Worm (Caenorhabditis elegans) whole organism, young adult: ENCODE measurements around the gene F26G1.5.

Experiments used
- F23B12.7 ChIP-seq: sonication (generic microtip); optimal IDR thresholded peaks from 2 replicates; lab custom pipeline; 2017; ENCODE audit warnings: missing genetic modification characterization, mild to moderate bottlenecking, missing compliant biosample characterization, antibody characterized with exemption, moderate library complexity; ENCODE audit not compliant: insufficient read depth
- F37B4.10 ChIP-seq: fragments of 200-800 bp; sonication (Bioruptor generic); IDR thresholded peaks from 2 replicates; pipeline ENCODE4 v1.3.6; 2022; ENCODE audit warnings: missing genetic modification characterization, missing compliant biosample characterization
- F39B2.1 ChIP-seq: fragments of 200-800 bp; sonication (Bioruptor generic); IDR thresholded peaks from 2 replicates; pipeline ENCODE4 v1.3.6; 2022; ENCODE audit warnings: missing genetic modification reagents, missing genetic modification characterization, missing compliant biosample characterization
- F57A8.1 ChIP-seq: fragments of 200-800 bp; sonication (Bioruptor generic); optimal IDR thresholded peaks from 2 replicates; lab custom pipeline; 2018; ENCODE audit warnings: mild to moderate bottlenecking, missing genetic modification characterization, moderate library complexity, missing compliant biosample characterization
- T07F8.4 ChIP-seq: sonication (generic microtip); optimal IDR thresholded peaks from 2 replicates; lab custom pipeline; 2016; ENCODE audit warnings: mild to moderate bottlenecking, missing genetic modification characterization, moderate library complexity, missing compliant biosample characterization
- Y53G8AR.9 ChIP-seq: fragments of 200-800 bp; sonication (Bioruptor generic); conservative IDR thresholded peaks from 2 replicates; pipeline ENCODE4 v1.3.6; 2022; ENCODE audit warnings: missing genetic modification reagents, missing genetic modification characterization, missing compliant biosample characterization
- Y67H2A.10 ChIP-seq: fragments of 200-800 bp; sonication (Bioruptor generic); conservative IDR thresholded peaks from 2 replicates; pipeline ENCODE4 v1.3.6; 2022; ENCODE audit warnings: missing genetic modification reagents, missing genetic modification characterization, missing compliant biosample characterization
- akir-1 ChIP-seq: fragments of 200-800 bp; sonication (Bioruptor generic); optimal IDR thresholded peaks from 2 replicates; lab custom pipeline; 2018; ENCODE audit warnings: mild to moderate bottlenecking, missing genetic modification characterization, moderate library complexity, missing compliant biosample characterization
- ama-1 ChIP-seq, 3 experiments: fragments of 150-350 bp in 1 of 3; sonication (generic microtip) in 2 of 3; optimal IDR thresholded peaks; 2 replicates each; lab custom pipeline; 2014 to 2018; ENCODE audit warnings: missing biosample characterization in 2 of 3, missing genetic modification characterization in 2 of 3, missing genetic modification reagents in 2 of 3
- aptf-2 ChIP-seq: fragments of 200-800 bp; sonication (Bioruptor generic); conservative IDR thresholded peaks from 2 replicates; pipeline ENCODE4 v1.3.6; 2022; ENCODE audit warnings: missing genetic modification reagents, missing genetic modification characterization, missing compliant biosample characterization
- atf-7 ChIP-seq: sonication (generic microtip); optimal IDR thresholded peaks from 2 replicates; lab custom pipeline; 2017; ENCODE audit warnings: mild to moderate bottlenecking, missing genetic modification characterization, missing compliant biosample characterization
- attf-3 ChIP-seq: fragments of 200-800 bp; sonication (Bioruptor generic); conservative IDR thresholded peaks from 2 replicates; pipeline ENCODE4 v1.3.6; 2022; ENCODE audit warnings: missing genetic modification reagents, missing genetic modification characterization, missing compliant biosample characterization
- attf-5 ChIP-seq: fragments of 200-800 bp; sonication (Bioruptor generic); optimal IDR thresholded peaks from 2 replicates; lab custom pipeline; 2018; ENCODE audit warnings: mild to moderate bottlenecking, missing genetic modification characterization, missing compliant biosample characterization
- attf-6 ChIP-seq: fragments of 200-800 bp; sonication (Bioruptor generic); IDR thresholded peaks from 2 replicates; pipeline ENCODE4 v1.3.6; 2022; ENCODE audit warnings: missing genetic modification reagents, missing genetic modification characterization, missing compliant biosample characterization
- cebp-1 ChIP-seq, 2 experiments: fragments of 200-800 bp in 1 of 2; sonication (Bioruptor generic) in 1 of 2; sonication (generic microtip) in 1 of 2; IDR thresholded peaks in 1 of 2; optimal IDR thresholded peaks in 1 of 2; 2 replicates each; pipeline versions ENCODE4 v1.3.6 to Lab custom; 2017 to 2022; ENCODE audit warnings: missing compliant biosample characterization in 2 of 2, missing genetic modification characterization in 2 of 2, mild to moderate bottlenecking in 1 of 2, missing genetic modification reagents in 1 of 2, moderate library complexity in 1 of 2
- ceh-100 ChIP-seq: fragments of 200-800 bp; sonication (Bioruptor generic); IDR thresholded peaks from 2 replicates; pipeline ENCODE4 v1.3.6; 2022; ENCODE audit warnings: missing genetic modification reagents, missing genetic modification characterization, missing compliant biosample characterization
- ceh-40 ChIP-seq: fragments of 200-800 bp; sonication (Bioruptor generic); IDR thresholded peaks from 2 replicates; pipeline ENCODE4 v1.3.6; 2022; ENCODE audit warnings: missing genetic modification characterization, missing compliant biosample characterization
- ceh-79 ChIP-seq: sonication (generic microtip); optimal IDR thresholded peaks from 2 replicates; lab custom pipeline; 2017; ENCODE audit warnings: mild to moderate bottlenecking, missing genetic modification characterization, missing compliant biosample characterization
- die-1 ChIP-seq: sonication (generic microtip); optimal IDR thresholded peaks from 2 replicates; lab custom pipeline; 2016; ENCODE audit warnings: missing genotype, mild to moderate bottlenecking, missing genetic modification characterization, missing compliant biosample characterization
- dox-1 ChIP-seq: fragments of 200-800 bp; sonication (Bioruptor generic); IDR thresholded peaks from 2 replicates; pipeline ENCODE4 v1.3.6; 2022; ENCODE audit warnings: missing genetic modification reagents, missing genetic modification characterization, missing compliant biosample characterization
- dpff-1 ChIP-seq: sonication (generic microtip); optimal IDR thresholded peaks from 2 replicates; lab custom pipeline; 2017; ENCODE audit warnings: mild to moderate bottlenecking, missing genetic modification characterization, missing compliant biosample characterization
- dpl-1 ChIP-seq: fragments of 150-350 bp; optimal IDR thresholded peaks from 2 replicates; lab custom pipeline; 2014; ENCODE audit warnings: missing biosample characterization, missing genetic modification reagents, missing genetic modification characterization
- efl-1 ChIP-seq: fragments of 150-350 bp; optimal IDR thresholded peaks from 2 replicates; lab custom pipeline; 2014; ENCODE audit warnings: missing biosample characterization, missing genetic modification reagents, missing genetic modification characterization
- ets-4 ChIP-seq: fragments of 200-800 bp; sonication (Bioruptor generic); optimal IDR thresholded peaks from 2 replicates; lab custom pipeline; 2018; ENCODE audit warnings: mild to moderate bottlenecking, missing genetic modification characterization, missing compliant biosample characterization
- hlh-26 ChIP-seq: fragments of 200-800 bp; sonication (Bioruptor generic); conservative IDR thresholded peaks from 2 replicates; pipeline ENCODE4 v1.3.6; 2022; ENCODE audit warnings: missing genetic modification reagents, missing genetic modification characterization, missing compliant biosample characterization
- hmg-1.2 ChIP-seq: fragments of 200-800 bp; sonication (Bioruptor generic); IDR thresholded peaks from 2 replicates; pipeline ENCODE4 v1.3.6; 2022; ENCODE audit warnings: missing genetic modification reagents, missing genetic modification characterization, missing compliant biosample characterization
- hsf-1 ChIP-seq: fragments of 200-800 bp; sonication (Bioruptor generic); IDR thresholded peaks from 2 replicates; pipeline ENCODE4 v1.3.6; 2022; ENCODE audit warnings: missing genetic modification reagents, missing genetic modification characterization, missing compliant biosample characterization
- let-607 ChIP-seq, 2 experiments: fragments of 200-800 bp in 1 of 2; sonication (Bioruptor generic) in 1 of 2; sonication (generic microtip) in 1 of 2; optimal IDR thresholded peaks; 2 replicates each; lab custom pipeline; 2016 to 2018; ENCODE audit warnings: mild to moderate bottlenecking in 2 of 2, missing compliant biosample characterization in 2 of 2, missing genetic modification characterization in 2 of 2, moderate library complexity in 2 of 2, missing genotype in 1 of 2
- lin-35 ChIP-seq, 3 experiments: fragments of 150-350 bp in 2 of 3; sonication (generic microtip) in 1 of 3; optimal IDR thresholded peaks; 2 replicates each; lab custom pipeline; 2014 to 2018; ENCODE audit warnings: missing biosample characterization in 3 of 3, missing genetic modification characterization in 3 of 3, missing genetic modification reagents in 3 of 3
- madf-8 ChIP-seq: fragments of 200-800 bp; sonication (Bioruptor generic); conservative IDR thresholded peaks from 2 replicates; pipeline ENCODE4 v1.3.6; 2022; ENCODE audit warnings: missing genetic modification reagents, missing genetic modification characterization, missing compliant biosample characterization
- mel-28 ChIP-seq: sonication (generic microtip); optimal IDR thresholded peaks from 2 replicates; lab custom pipeline; 2016; ENCODE audit warnings: borderline replicate concordance, mild to moderate bottlenecking, missing genetic modification characterization, missing compliant biosample characterization
- nfya-1 ChIP-seq: sonication (generic microtip); optimal IDR thresholded peaks from 2 replicates; lab custom pipeline; 2017; ENCODE audit warnings: antibody characterized with exemption, missing compliant biosample characterization, missing genetic modification characterization, borderline replicate concordance; ENCODE audit not compliant: insufficient read depth
- nfya-2 ChIP-seq: fragments of 200-800 bp; sonication (Bioruptor generic); IDR thresholded peaks from 2 replicates; pipeline ENCODE4 v1.3.6; 2022; ENCODE audit warnings: missing genetic modification reagents, missing genetic modification characterization, missing compliant biosample characterization
- nhr-80 ChIP-seq: sonication (generic microtip); optimal IDR thresholded peaks from 2 replicates; lab custom pipeline; 2016; ENCODE audit warnings: missing genetic modification characterization, missing compliant biosample characterization
- rpc-1 ChIP-seq, 2 experiments: fragments of 150-350 bp in 1 of 2; sonication (generic microtip) in 1 of 2; optimal IDR thresholded peaks; 2 replicates each; lab custom pipeline; 2014 to 2018; ENCODE audit warnings: missing biosample characterization in 1 of 2, missing genetic modification characterization in 1 of 2, missing genetic modification reagents in 1 of 2, missing genotype in 1 of 2
- sea-2 ChIP-seq: fragments of 200-800 bp; sonication (Bioruptor generic); IDR thresholded peaks from 2 replicates; pipeline ENCODE4 v1.3.6; 2022; ENCODE audit warnings: missing genetic modification characterization, missing compliant biosample characterization
- tbp1 ChIP-seq: fragments of 200-800 bp; sonication (Bioruptor generic); optimal IDR thresholded peaks from 2 replicates; lab custom pipeline; 2018; ENCODE audit warnings: mild to moderate bottlenecking, missing genetic modification characterization, missing compliant biosample characterization
- tlf-1 ChIP-seq: fragments of 200-800 bp; sonication (Bioruptor generic); optimal IDR thresholded peaks from 2 replicates; lab custom pipeline; 2018; ENCODE audit warnings: mild to moderate bottlenecking, missing genetic modification characterization, missing compliant biosample characterization
- unc-130 ChIP-seq: sonication (generic microtip); optimal IDR thresholded peaks from 2 replicates; lab custom pipeline; 2016; ENCODE audit warnings: missing genetic modification reagents, missing genetic modification characterization, missing compliant biosample characterization
- unc-62 ChIP-seq: fragments of 150-350 bp; optimal IDR thresholded peaks from 2 replicates; lab custom pipeline; 2014; ENCODE audit warnings: missing biosample characterization, missing genetic modification reagents, missing genetic modification characterization
- ztf-18 ChIP-seq: sonication (generic microtip); optimal IDR thresholded peaks from 2 replicates; lab custom pipeline; 2016; ENCODE audit warnings: missing genotype, mild to moderate bottlenecking, missing genetic modification characterization, missing compliant biosample characterization
- ztf-22 ChIP-seq: fragments of 200-800 bp; sonication (Bioruptor generic); optimal IDR thresholded peaks from 2 replicates; lab custom pipeline; 2018; ENCODE audit warnings: mild to moderate bottlenecking, missing genetic modification characterization, moderate library complexity, missing compliant biosample characterization
- ztf-3 ChIP-seq: fragments of 200-800 bp; sonication (Bioruptor generic); optimal IDR thresholded peaks from 2 replicates; lab custom pipeline; 2018; ENCODE audit warnings: mild to moderate bottlenecking, missing genetic modification characterization, missing compliant biosample characterization

The F26G1.5 gene

ce11 chrII:4772441-4772840, 1.3 kb upstream of the F26G1.5 start (continued):
- TF ChIP-seq mel-28 (tag; lab: Kevin White, UChicago): no peak
- TF ChIP-seq attf-6 (GFP tag; lab: Robert Waterston, UW): no peak
- TF ChIP-seq madf-8 (GFP tag; lab: Robert Waterston, UW): no peak

DNA sequence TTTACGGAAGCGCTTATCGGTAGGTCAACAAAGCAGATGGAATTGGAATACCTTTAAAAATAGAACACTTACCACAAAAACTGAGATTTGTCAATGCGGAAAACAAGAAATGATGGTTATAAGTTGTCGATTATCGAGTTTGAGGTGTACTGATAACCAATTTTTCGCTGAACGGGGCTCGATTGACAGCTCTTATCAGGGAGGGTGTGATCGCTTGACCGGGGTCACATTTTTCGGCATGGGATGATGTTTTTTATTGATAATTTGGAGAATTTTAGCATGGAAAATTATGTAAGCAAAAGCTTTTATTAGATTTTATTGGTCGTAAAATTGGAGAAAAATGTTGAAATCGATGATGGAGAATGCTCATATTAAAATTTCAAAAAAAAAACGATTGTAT, 1.3 kb downstream of the F26G1.5 start:
- TF ChIP-seq ets-4 (GFP tag; lab: Kevin White, UChicago) (peak; percentile 65), atf-7 (no peak), dpl-1 (GFP tag; lab: Kevin White, UChicago) (no peak), F39B2.1 (GFP tag; lab: Robert Waterston, UW) (no peak), nfya-2 (GFP tag; lab: Robert Waterston, UW) (no peak), dox-1 (GFP tag; lab: Robert Waterston, UW) (peak; percentile 70), sea-2 (GFP tag; lab: Robert Waterston, UW) (no peak), let-607 (tag; optimal IDR thresholded peaks at IDR 0.05; lab: Kevin White, UChicago) (no peak), unc-62 (GFP tag; lab: Kevin White, UChicago) (peak; percentile 55), ztf-3 (GFP tag; lab: Kevin White, UChicago) (no peak), cebp-1 (GFP tag; IDR thresholded peaks at IDR 0.05; lab: Robert Waterston, UW) (no peak), cebp-1 (tag; optimal IDR thresholded peaks at IDR 0.05; lab: Kevin White, UChicago) (no peak), ztf-22 (GFP tag; lab: Kevin White, UChicago) (peak; percentile 5), nhr-80 (tag; lab: Kevin White, UChicago) (peak; percentile 87), lin-35 (GFP tag; optimal IDR thresholded peaks at IDR 0.05; lab: Kevin White, UChicago) (no peak), die-1 (tag; lab: Kevin White, UChicago) (no peak), T07F8.4 (tag; lab: Kevin White, UChicago) (no peak), F23B12.7 (tag; lab: Kevin White, UChicago) (no peak)

DNA sequence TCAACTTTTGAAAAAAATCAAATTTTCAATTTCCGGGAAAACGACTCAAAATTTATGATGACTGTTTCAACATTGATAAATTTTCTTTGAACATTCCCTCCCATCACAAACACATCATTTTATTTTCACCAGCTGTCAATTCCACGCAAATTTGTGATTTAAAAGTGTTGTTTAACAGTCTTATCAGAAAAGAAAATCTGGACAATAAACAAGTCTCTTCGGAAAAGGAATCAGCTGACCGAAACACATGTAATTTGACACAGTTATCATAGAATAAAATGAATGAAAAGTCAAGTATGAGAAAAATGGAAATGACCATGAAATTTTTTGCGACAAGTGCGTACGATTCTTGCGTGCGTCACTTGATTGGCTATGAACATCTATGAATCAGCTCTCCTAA, 2.1 kb downstream of the F26G1.5 start:
- TF ChIP-seq ets-4 (GFP tag; lab: Kevin White, UChicago): peak; percentile 76
- TF ChIP-seq atf-7: peak; percentile 51
- no peak for TF ChIP-seq dpff-1
- no peak for TF ChIP-seq ama-1 (optimal IDR thresholded peaks at IDR 0.05; lab: Kevin White, UChicago)
- no peak for TF ChIP-seq ama-1 (GFP tag; optimal IDR thresholded peaks at IDR 0.05; lab: Kevin White, UChicago)
- no peak for TF ChIP-seq aptf-2 (GFP tag; lab: Robert Waterston, UW)
- TF ChIP-seq let-607 (tag; optimal IDR thresholded peaks at IDR 0.05; lab: Kevin White, UChicago): peak; percentile 9 to 38
- TF ChIP-seq rpc-1 (optimal IDR thresholded peaks at IDR 0.05; lab: Kevin White, UChicago): no peak
- TF ChIP-seq rpc-1 (tag; optimal IDR thresholded peaks at IDR 0.05; lab: Kevin White, UChicago): no peak
- TF ChIP-seq hsf-1 (GFP tag; lab: Robert Waterston, UW): no peak
- TF ChIP-seq ztf-18 (tag; lab: Kevin White, UChicago): no peak
- no peak for TF ChIP-seq F39B2.1 (GFP tag; lab: Robert Waterston, UW)
- TF ChIP-seq ceh-40 (GFP tag; lab: Robert Waterston, UW): no peak
- TF ChIP-seq ceh-100 (GFP tag; lab: Robert Waterston, UW): no peak
- TF ChIP-seq Y53G8AR.9 (GFP tag; lab: Robert Waterston, UW): no peak
- TF ChIP-seq tlf-1 (GFP tag; lab: Kevin White, UChicago): no peak
- no peak for TF ChIP-seq dpl-1 (GFP tag; lab: Kevin White, UChicago)
- TF ChIP-seq ceh-79 (tag; lab: Kevin White, UChicago): no peak
- no peak for TF ChIP-seq attf-6 (GFP tag; lab: Robert Waterston, UW)
- no peak for TF ChIP-seq F57A8.1 (GFP tag; lab: Kevin White, UChicago)
- no peak for TF ChIP-seq F37B4.10 (GFP tag; lab: Robert Waterston, UW)
- no peak for TF ChIP-seq hlh-26 (GFP tag; lab: Robert Waterston, UW)
- TF ChIP-seq hmg-1.2 (GFP tag; lab: Robert Waterston, UW): no peak
- TF ChIP-seq ztf-22 (GFP tag; lab: Kevin White, UChicago): peak; percentile 54
- no peak for TF ChIP-seq attf-5 (GFP tag; lab: Kevin White, UChicago)
- no peak for TF ChIP-seq unc-130
- TF ChIP-seq Y67H2A.10 (GFP tag; lab: Robert Waterston, UW): no peak
- TF ChIP-seq nfya-1: no peak
- TF ChIP-seq T07F8.4 (tag; lab: Kevin White, UChicago): no peak
- no peak for TF ChIP-seq efl-1
- no peak for TF ChIP-seq akir-1 (GFP tag; lab: Kevin White, UChicago)
- TF ChIP-seq tbp1 (GFP tag; lab: Kevin White, UChicago): peak; percentile 34
- no peak for TF ChIP-seq attf-3 (GFP tag; lab: Robert Waterston, UW)
